Worm (Caenorhabditis elegans) whole organism, mixed stage, embryonic: Measurements from ENCODE around the gene W03G11.3.

Experiments
- blmp-1 ChIP-seq: fragments of 150-350 bp; optimal IDR thresholded peaks from 2 replicates; lab custom pipeline; 2014; ENCODE audit warnings: missing biosample characterization, missing genetic modification characterization
- ceh-39 ChIP-seq: fragments of 150-350 bp; optimal IDR thresholded peaks from 2 replicates; lab custom pipeline; 2014; ENCODE audit warnings: missing biosample characterization, missing genetic modification characterization
- cnd-1 ChIP-seq: fragments of 200-800 bp; sonication (Bioruptor generic); optimal IDR thresholded peaks from 2 replicates; lab custom pipeline; 2018; ENCODE audit warnings: mild to moderate bottlenecking, missing genetic modification characterization, missing compliant biosample characterization
- drap-1 ChIP-seq: fragments of 200-800 bp; sonication (Bioruptor generic); optimal IDR thresholded peaks from 3 replicates; lab custom pipeline; 2018; ENCODE audit warnings: mild to moderate bottlenecking, missing genetic modification characterization, missing compliant biosample characterization
- elt-1 ChIP-seq: sonication (generic microtip); optimal IDR thresholded peaks from 2 replicates; lab custom pipeline; 2017; ENCODE audit warnings: missing genetic modification characterization, mild to moderate bottlenecking, missing compliant biosample characterization, antibody characterized with exemption, moderate library complexity, borderline replicate concordance; ENCODE audit not compliant: insufficient read depth
- elt-3 ChIP-seq: fragments of 150-350 bp; optimal IDR thresholded peaks from 2 replicates; lab custom pipeline; 2014; ENCODE audit warnings: missing biosample characterization, missing genetic modification characterization
- flh-1 ChIP-seq: fragments of 200-800 bp; sonication (Bioruptor generic); optimal IDR thresholded peaks from 2 replicates; lab custom pipeline; 2018; ENCODE audit warnings: mild to moderate bottlenecking, missing genetic modification characterization, moderate library complexity, missing compliant biosample characterization
- ham-2 ChIP-seq: fragments of 200-800 bp; sonication (Bioruptor generic); optimal IDR thresholded peaks from 2 replicates; lab custom pipeline; 2018; ENCODE audit warnings: mild to moderate bottlenecking, missing genetic modification characterization, missing compliant biosample characterization
- hlh-1 ChIP-seq: fragments of 150-350 bp; optimal IDR thresholded peaks from 2 replicates; lab custom pipeline; 2014; ENCODE audit warnings: missing biosample characterization, missing genetic modification reagents, missing genetic modification characterization
- lin-32 ChIP-seq: fragments of 200-800 bp; sonication (Bioruptor generic); optimal IDR thresholded peaks from 2 replicates; lab custom pipeline; 2018; ENCODE audit warnings: mild to moderate bottlenecking, missing genetic modification characterization, missing compliant biosample characterization
- mab-5 ChIP-seq: fragments of 150-350 bp; optimal IDR thresholded peaks from 2 replicates; lab custom pipeline; 2014; ENCODE audit warnings: missing biosample characterization, missing genetic modification characterization
- mls-2 ChIP-seq: sonication (generic microtip); optimal IDR thresholded peaks from 2 replicates; lab custom pipeline; 2016; ENCODE audit warnings: mild to moderate bottlenecking, missing genetic modification characterization, moderate library complexity, missing compliant biosample characterization
- nhr-12 ChIP-seq: fragments of 150-350 bp; optimal IDR thresholded peaks from 2 replicates; lab custom pipeline; 2014; ENCODE audit warnings: missing biosample characterization, missing genetic modification characterization
- nhr-2 ChIP-seq: fragments of 150-350 bp; optimal IDR thresholded peaks from 2 replicates; lab custom pipeline; 2014; ENCODE audit warnings: missing biosample characterization, missing genetic modification characterization
- nhr-28 ChIP-seq: fragments of 150-350 bp; optimal IDR thresholded peaks from 2 replicates; lab custom pipeline; 2014; ENCODE audit warnings: missing biosample characterization, missing genetic modification characterization
- nhr-76 ChIP-seq: sonication (generic microtip); optimal IDR thresholded peaks from 2 replicates; lab custom pipeline; 2017; ENCODE audit warnings: missing biosample characterization, missing genetic modification characterization
- sem-2 ChIP-seq: fragments of 200-800 bp; sonication (Bioruptor generic); optimal IDR thresholded peaks from 2 replicates; lab custom pipeline; 2018; ENCODE audit warnings: mild to moderate bottlenecking, missing genetic modification characterization, missing compliant biosample characterization
- tbx-8 ChIP-seq: fragments of 200-800 bp; sonication (Bioruptor generic); optimal IDR thresholded peaks from 2 replicates; lab custom pipeline; 2018; ENCODE audit warnings: mild to moderate bottlenecking, missing genetic modification characterization, moderate library complexity, missing compliant biosample characterization
- unc-39 ChIP-seq: fragments of 150-350 bp; optimal IDR thresholded peaks from 2 replicates; lab custom pipeline; 2014; ENCODE audit warnings: missing biosample characterization, missing genetic modification characterization
- zip-8 ChIP-seq: fragments of 150-350 bp; optimal IDR thresholded peaks from 2 replicates; lab custom pipeline; 2014; ENCODE audit warnings: missing biosample characterization, missing genetic modification characterization
- ztf-11 ChIP-seq: fragments of 150-350 bp; optimal IDR thresholded peaks from 2 replicates; lab custom pipeline; 2014; ENCODE audit warnings: missing biosample characterization, missing genetic modification characterization

The W03G11.3 gene

ce11 chrX:12068250-12068649 lies 35.4 kb downstream of the W03G11.3 start, which contains the start of gene lgc-24:
lgc-24 (plus strand) TSS chrX:12068550.
- TF ChIP-seq blmp-1 (tag; lab: Kevin White, UChicago) (no peak), flh-1 (no peak), nhr-76 (tag; lab: Kevin White, UChicago) (no peak), sem-2 (no peak), hlh-1 (tag; lab: Kevin White, UChicago) (no peak), unc-39 (tag; lab: Kevin White, UChicago) (no peak), tbx-8 (GFP tag; lab: Kevin White, UChicago) (no peak), ceh-39 (tag; lab: Kevin White, UChicago) (no peak), elt-1 (tag; lab: Kevin White, UChicago) (no peak), mls-2 (tag; lab: Kevin White, UChicago) (no peak), cnd-1 (tag; lab: Kevin White, UChicago) (no peak), lin-32 (GFP tag; lab: Kevin White, UChicago) (no peak), ham-2 (GFP tag; lab: Kevin White, UChicago) (no peak)
- TF ChIP-seq, all 35 proteins: peak for 0

DNA sequence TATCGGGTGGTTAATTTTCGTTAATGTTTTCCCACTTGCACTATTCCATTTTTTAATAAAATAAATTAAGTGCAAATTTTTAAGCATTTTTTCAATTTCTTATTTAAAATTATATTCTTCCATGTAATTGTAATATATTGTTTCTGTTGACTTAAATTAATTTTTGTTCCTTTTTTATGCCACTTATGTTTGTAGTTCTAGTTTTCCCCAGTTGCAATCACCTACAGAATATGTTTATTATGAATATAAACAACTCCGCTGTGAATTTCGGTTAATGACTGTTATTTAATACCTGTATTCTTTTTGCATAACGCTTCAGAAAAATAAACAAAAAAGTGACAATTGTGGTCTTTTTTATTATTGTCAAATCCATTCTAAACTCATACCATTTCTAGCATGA lies 38.7 kb downstream of the W03G11.3 start, which contains the start of gene lgc-23:
Gene lgc-23 (plus strand): TSS at position 301 of the 400 bp plus-strand sequence.
- no peak for TF ChIP-seq ztf-11 (tag; lab: Kevin White, UChicago)
- no peak for TF ChIP-seq sem-2
- TF ChIP-seq drap-1 (GFP tag; lab: Kevin White, UChicago) = no peak
- TF ChIP-seq mls-2 (tag; lab: Kevin White, UChicago) = no peak
- TF ChIP-seq nhr-28 (tag; lab: Kevin White, UChicago) = no peak
- no peak for TF ChIP-seq elt-3
- no peak for TF ChIP-seq flh-1
- no peak for TF ChIP-seq unc-39 (tag; lab: Kevin White, UChicago)
- TF ChIP-seq nhr-12 (tag; lab: Kevin White, UChicago) = no peak
- TF ChIP-seq tbx-8 (GFP tag; lab: Kevin White, UChicago) = no peak
- no peak for TF ChIP-seq hlh-1 (tag; lab: Kevin White, UChicago)
- TF ChIP-seq nhr-2 = no peak
- no peak for TF ChIP-seq ham-2 (GFP tag; lab: Kevin White, UChicago)
- TF ChIP-seq mab-5 (tag; lab: Kevin White, UChicago) = no peak
- no peak for TF ChIP-seq zip-8
- TF ChIP-seq, all 35 proteins: peak for 0

- no peak for TF ChIP-seq mls-2 (tag; lab: Kevin White, UChicago)
- no peak for TF ChIP-seq flh-1
- no peak for TF ChIP-seq sem-2
Observed at ce11 chrX:12056973-12057372, 46.6 kb downstream of the W03G11.3 start, which contains the start of gene B0198.3. B0198.3 (minus strand) TSS chrX:12057073.
